Worm (Caenorhabditis elegans) whole organism, L3 larva: ENCODE measurements around the gene B0035.13.
"Not testable (repeated sequence)": the region's sequence is repeated elsewhere in the genome, so short reads cannot be mapped to it uniquely, and the experiment has no call there.

Source experiments
- R02D3.7 ChIP-seq: fragments of 150-350 bp; optimal IDR thresholded peaks from 2 replicates; lab custom pipeline; 2014; ENCODE audit warnings: missing biosample characterization, missing genetic modification characterization
- ZK546.5 ChIP-seq: sonication (generic microtip); optimal IDR thresholded peaks from 2 replicates; lab custom pipeline; 2017; ENCODE audit warnings: missing biosample characterization, missing genetic modification characterization
- aly-2 ChIP-seq: fragments of 150-350 bp; optimal IDR thresholded peaks from 2 replicates; lab custom pipeline; 2014; ENCODE audit warnings: missing biosample characterization, missing genetic modification characterization
- ceh-16 ChIP-seq: sonication (generic microtip); optimal IDR thresholded peaks from 2 replicates; lab custom pipeline; 2017; ENCODE audit warnings: missing biosample characterization, missing genetic modification characterization
- ceh-28 ChIP-seq: fragments of 150-350 bp; optimal IDR thresholded peaks from 2 replicates; lab custom pipeline; 2014; ENCODE audit warnings: missing biosample characterization, missing genetic modification reagents, missing genetic modification characterization
- ceh-9 ChIP-seq: sonication (generic microtip); optimal IDR thresholded peaks from 2 replicates; lab custom pipeline; 2018; ENCODE audit warnings: missing biosample characterization, missing genetic modification characterization
- daf-12 ChIP-seq: fragments of 150-350 bp; optimal IDR thresholded peaks from 2 replicates; lab custom pipeline; 2014; ENCODE audit warnings: missing biosample characterization, missing genetic modification reagents, missing genetic modification characterization
- egl-27 ChIP-seq: sonication (generic microtip); optimal IDR thresholded peaks from 4 replicates; lab custom pipeline; 2017; ENCODE audit warnings: missing biosample characterization, missing genetic modification reagents, missing genetic modification characterization
- egl-5 ChIP-seq: fragments of 150-350 bp; optimal IDR thresholded peaks from 2 replicates; lab custom pipeline; 2017; ENCODE audit warnings: missing biosample characterization, missing genetic modification reagents, missing genetic modification characterization, inconsistent platforms
- elt-1 ChIP-seq: fragments of 150-350 bp; optimal IDR thresholded peaks from 2 replicates; lab custom pipeline; 2014; ENCODE audit warnings: missing biosample characterization, missing genetic modification characterization
- elt-2 ChIP-seq: sonication (generic microtip); optimal IDR thresholded peaks from 2 replicates; lab custom pipeline; 2016; ENCODE audit warnings: missing genetic modification reagents, mild to moderate bottlenecking, missing genetic modification characterization, missing compliant biosample characterization
- eor-1 ChIP-seq, 2 experiments: fragments of 150-350 bp; optimal IDR thresholded peaks; 2 replicates each; lab custom pipeline; 2014 to 2018; ENCODE audit warnings: missing biosample characterization in 2 of 2, missing genetic modification characterization in 2 of 2
- fkh-2 ChIP-seq: fragments of 150-350 bp; optimal IDR thresholded peaks from 2 replicates; lab custom pipeline; 2014; ENCODE audit warnings: missing biosample characterization, missing genetic modification reagents, missing genetic modification characterization
- hmg-11 ChIP-seq: sonication (generic microtip); optimal IDR thresholded peaks from 2 replicates; lab custom pipeline; 2016; ENCODE audit warnings: missing genetic modification characterization, missing compliant biosample characterization
- lin-15B ChIP-seq: fragments of 150-350 bp; optimal IDR thresholded peaks from 2 replicates; lab custom pipeline; 2014; ENCODE audit warnings: missing biosample characterization, missing genetic modification characterization
- lin-39 ChIP-seq: fragments of 150-350 bp; optimal IDR thresholded peaks from 2 replicates; lab custom pipeline; 2018; ENCODE audit warnings: missing biosample characterization, missing genetic modification reagents, missing genetic modification characterization
- lsy-12 ChIP-seq: sonication (generic microtip); optimal IDR thresholded peaks from 2 replicates; lab custom pipeline; 2016; ENCODE audit warnings: mild to moderate bottlenecking, missing genetic modification characterization, missing compliant biosample characterization
- mdl-1 ChIP-seq: fragments of 150-350 bp; optimal IDR thresholded peaks from 2 replicates; lab custom pipeline; 2014; ENCODE audit warnings: missing biosample characterization, missing genetic modification characterization
- mml-1 ChIP-seq: fragments of 150-350 bp; sonication (generic microtip); optimal IDR thresholded peaks from 3 replicates; lab custom pipeline; 2014; ENCODE audit warnings: missing biosample characterization, missing genetic modification characterization
- nfya-1 ChIP-seq: sonication (generic microtip); optimal IDR thresholded peaks from 2 replicates; lab custom pipeline; 2017; ENCODE audit warnings: missing genetic modification characterization, mild to moderate bottlenecking, missing compliant biosample characterization, antibody characterized with exemption, moderate library complexity; ENCODE audit not compliant: insufficient read depth
- nhr-12 ChIP-seq: fragments of 150-350 bp; optimal IDR thresholded peaks from 2 replicates; lab custom pipeline; 2014; ENCODE audit warnings: missing biosample characterization, missing genetic modification characterization
- nhr-237 ChIP-seq: fragments of 150-350 bp; optimal IDR thresholded peaks from 2 replicates; lab custom pipeline; 2014; ENCODE audit warnings: missing biosample characterization, missing genetic modification characterization
- nhr-28 ChIP-seq: fragments of 150-350 bp; optimal IDR thresholded peaks from 2 replicates; lab custom pipeline; 2014; ENCODE audit warnings: missing biosample characterization, missing genetic modification characterization
- nhr-43 ChIP-seq: sonication (generic microtip); optimal IDR thresholded peaks from 2 replicates; lab custom pipeline; 2016; ENCODE audit warnings: mild to moderate bottlenecking, missing genetic modification characterization, missing compliant biosample characterization; ENCODE audit not compliant: poor library complexity, severe bottlenecking
- nhr-67 ChIP-seq: fragments of 150-350 bp; optimal IDR thresholded peaks from 2 replicates; lab custom pipeline; 2014; ENCODE audit warnings: missing biosample characterization, missing genetic modification characterization
- nhr-76 ChIP-seq: fragments of 150-350 bp; sonication (generic microtip); optimal IDR thresholded peaks from 5 replicates; lab custom pipeline; 2014; ENCODE audit warnings: missing biosample characterization, missing genetic modification characterization
- nhr-77 ChIP-seq: fragments of 150-350 bp; optimal IDR thresholded peaks from 2 replicates; lab custom pipeline; 2014; ENCODE audit warnings: missing biosample characterization, missing genetic modification characterization
- pha-4 ChIP-seq: fragments of 150-350 bp; optimal IDR thresholded peaks from 2 replicates; lab custom pipeline; 2014; ENCODE audit warnings: missing biosample characterization, missing genetic modification reagents, missing genetic modification characterization
- pqm-1 ChIP-seq: fragments of 150-350 bp; optimal IDR thresholded peaks from 2 replicates; lab custom pipeline; 2017; ENCODE audit warnings: missing biosample characterization, missing genetic modification characterization, inconsistent platforms
- sea-2 ChIP-seq: fragments of 150-350 bp; sonication (generic microtip); optimal IDR thresholded peaks from 4 replicates; lab custom pipeline; 2014; ENCODE audit warnings: missing biosample characterization, missing genetic modification reagents, missing genetic modification characterization
- skn-1 ChIP-seq: fragments of 150-350 bp; optimal IDR thresholded peaks from 2 replicates; lab custom pipeline; 2014; ENCODE audit warnings: missing biosample characterization, missing genetic modification characterization
- snpc-4 ChIP-seq: fragments of 150-350 bp; optimal IDR thresholded peaks from 2 replicates; lab custom pipeline; 2014; ENCODE audit warnings: missing biosample characterization, missing genetic modification characterization
- unc-39 ChIP-seq: sonication (generic microtip); optimal IDR thresholded peaks from 4 replicates; lab custom pipeline; 2017; ENCODE audit warnings: missing biosample characterization, missing genetic modification characterization
- unc-62 ChIP-seq: fragments of 150-350 bp; sonication (generic microtip); optimal IDR thresholded peaks from 4 replicates; lab custom pipeline; 2014; ENCODE audit warnings: missing biosample characterization, missing genetic modification reagents, missing genetic modification characterization
- zag-1 ChIP-seq: fragments of 150-350 bp; optimal IDR thresholded peaks from 2 replicates; lab custom pipeline; 2014; ENCODE audit warnings: missing biosample characterization, missing genetic modification characterization
- ztf-11 ChIP-seq: fragments of 150-350 bp; optimal IDR thresholded peaks from 2 replicates; lab custom pipeline; 2014; ENCODE audit warnings: missing biosample characterization, missing genetic modification characterization

B0035.13 gene

DNA sequence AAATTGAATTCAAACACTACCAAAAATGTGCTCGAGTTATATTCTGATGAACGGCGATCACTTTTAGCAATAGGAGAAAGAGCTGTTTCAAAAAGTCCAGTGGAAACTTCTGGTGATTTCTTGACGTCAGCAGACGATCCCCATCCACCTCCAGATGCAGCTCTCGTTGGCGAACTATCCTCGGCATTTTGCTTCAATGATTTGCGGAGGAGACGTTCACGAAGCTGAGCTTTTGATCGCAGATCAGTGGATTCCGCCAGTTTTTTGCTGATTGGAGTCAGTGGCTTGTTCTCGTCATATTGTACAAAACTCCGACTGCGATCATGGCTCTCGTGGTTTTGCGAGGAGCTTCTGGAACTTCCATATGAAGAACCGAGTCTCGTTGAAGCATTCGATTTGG lies 29.7 kb upstream of the B0035.13 start:
- no peak for TF ChIP-seq pqm-1 (tag; lab: Kevin White, UChicago)
- TF ChIP-seq nhr-12, result no peak
- TF ChIP-seq mml-1, result no peak
- TF ChIP-seq unc-62 (GFP tag; lab: Kevin White, UChicago), result no peak
- TF ChIP-seq zag-1, result no peak
- no peak for TF ChIP-seq nhr-67 (tag; lab: Kevin White, UChicago)
- no peak for TF ChIP-seq skn-1 (tag; lab: Kevin White, UChicago)
- TF ChIP-seq ceh-9 (tag; lab: Kevin White, UChicago), result no peak

- TF ChIP-seq lin-15B (tag; lab: Kevin White, UChicago) (peak; percentile 24), unc-62 (GFP tag; lab: Kevin White, UChicago) (no peak), aly-2 (tag; lab: Kevin White, UChicago) (no peak), pha-4 (tag; lab: Kevin White, UChicago) (peak; percentile 43)
These were observed 26.2 kb upstream of the B0035.13 start, which contains the start of gene sart-3 for ce11 chrIV:11332751-11333150. TSS of gene sart-3 (minus strand) at chrIV:11332969.

ce11 chrIV:11329269-11329668 lies 22.7 kb upstream of the B0035.13 start, which contains the start of gene leo-1:
TSS of gene leo-1 (minus strand) at chrIV:11329369.
- TF ChIP-seq ZK546.5 (tag; lab: Kevin White, UChicago) (no peak), daf-12 (tag; lab: Kevin White, UChicago) (no peak), lin-39 (tag; lab: Kevin White, UChicago) (no peak), nhr-76 (tag; lab: Kevin White, UChicago) (no peak), fkh-2 (no peak), ztf-11 (tag; lab: Kevin White, UChicago) (no peak), pqm-1 (tag; lab: Kevin White, UChicago) (no peak), nhr-28 (no peak), nhr-43 (no peak), aly-2 (tag; lab: Kevin White, UChicago) (no peak)

- no peak for TF ChIP-seq elt-1 (tag; lab: Kevin White, UChicago)
- no peak for TF ChIP-seq egl-5 (tag; lab: Kevin White, UChicago)
- TF ChIP-seq ceh-9 (tag; lab: Kevin White, UChicago), result no peak
- TF ChIP-seq mml-1, result no peak
- TF ChIP-seq nhr-77, result no peak
- no peak for TF ChIP-seq ceh-16 (tag; lab: Kevin White, UChicago)
- TF ChIP-seq pqm-1 (tag; lab: Kevin White, UChicago), result no peak
- no peak for TF ChIP-seq skn-1 (tag; lab: Kevin White, UChicago)
- TF ChIP-seq mdl-1, result no peak
These were observed 20.5 kb upstream of the B0035.13 start, which contains the start of gene B0035.21 for ce11 chrIV:11326939-11327565. TSS of gene B0035.21 (plus strand) at chrIV:11327260.

DNA sequence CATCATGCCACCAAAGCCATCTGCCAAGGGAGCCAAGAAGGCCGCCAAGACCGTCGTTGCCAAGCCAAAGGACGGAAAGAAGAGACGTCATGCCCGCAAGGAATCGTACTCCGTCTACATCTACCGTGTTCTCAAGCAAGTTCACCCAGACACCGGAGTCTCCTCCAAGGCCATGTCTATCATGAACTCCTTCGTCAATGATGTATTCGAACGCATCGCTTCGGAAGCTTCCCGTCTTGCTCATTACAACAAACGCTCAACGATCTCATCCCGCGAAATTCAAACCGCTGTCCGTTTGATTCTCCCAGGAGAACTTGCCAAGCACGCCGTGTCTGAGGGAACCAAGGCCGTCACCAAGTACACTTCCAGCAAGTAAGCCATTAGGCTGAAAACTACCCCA lies 18.2 kb upstream of the B0035.13 start, which contains the start of gene his-48:
his-48 (plus strand) TSS at position 5 of the 400 bp plus-strand sequence.
- TF ChIP-seq ceh-9, unc-39, nfya-1 (tag; lab: Kevin White, UChicago): not testable (repeated sequence)

DNA sequence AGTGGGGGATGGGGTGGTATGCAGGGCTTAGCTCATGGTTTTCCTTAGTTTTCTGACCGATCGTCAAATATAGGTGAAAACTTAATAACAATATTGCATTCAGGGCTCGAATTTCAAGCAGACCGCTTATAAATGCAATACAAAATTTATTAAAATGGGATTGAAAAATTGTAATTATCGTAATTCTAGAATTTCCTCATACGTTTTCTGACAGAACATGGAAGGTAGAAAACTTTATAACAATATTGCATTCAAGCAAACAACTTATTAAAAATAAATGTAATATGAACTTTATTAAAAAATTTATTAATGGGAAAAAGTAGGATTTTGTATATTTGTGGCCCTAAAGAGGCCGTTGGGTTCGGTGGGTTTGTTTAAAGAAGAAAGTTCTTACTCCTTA lies 17.1 kb upstream of the B0035.13 start:
- no peak for TF ChIP-seq nhr-43
- TF ChIP-seq R02D3.7, result no peak
- no peak for TF ChIP-seq nhr-237 (tag; lab: Kevin White, UChicago)
- TF ChIP-seq pqm-1 (tag; lab: Kevin White, UChicago), result no peak
- no peak for TF ChIP-seq mml-1
- TF ChIP-seq hmg-11 (tag; lab: Kevin White, UChicago), result no peak
- TF ChIP-seq ceh-9 (tag; lab: Kevin White, UChicago), result no peak
- TF ChIP-seq snpc-4 (tag; lab: Kevin White, UChicago), result no peak
- no peak for TF ChIP-seq nhr-76 (tag; lab: Kevin White, UChicago)
- TF ChIP-seq aly-2 (tag; lab: Kevin White, UChicago), result no peak
- no peak for TF ChIP-seq ceh-28 (tag; lab: Kevin White, UChicago)
- no peak for TF ChIP-seq elt-2
- no peak for TF ChIP-seq skn-1 (tag; lab: Kevin White, UChicago)
- no peak for TF ChIP-seq sea-2
- TF ChIP-seq unc-62 (GFP tag; lab: Kevin White, UChicago), result no peak
- no peak for TF ChIP-seq egl-27
- TF ChIP-seq eor-1 (tag; optimal IDR thresholded peaks at IDR 0.05; lab: Kevin White, UChicago), result no peak
- TF ChIP-seq zag-1, result no peak
- TF ChIP-seq lsy-12 (tag; lab: Kevin White, UChicago), result no peak
